Worm (Caenorhabditis elegans) whole organism, L4 larva: ENCODE measurements around the gene C52E2.2.

Source experiments
- dve-1 ChIP-seq: sonication (generic microtip); optimal IDR thresholded peaks from 2 replicates; lab custom pipeline; 2017; ENCODE audit warnings: antibody characterized with exemption, mild to moderate bottlenecking, missing genetic modification characterization, missing compliant biosample characterization; ENCODE audit not compliant: insufficient read depth
- egl-27 ChIP-seq: sonication (generic microtip); optimal IDR thresholded peaks from 3 replicates; lab custom pipeline; 2017; ENCODE audit warnings: missing biosample characterization, missing genetic modification reagents, missing genetic modification characterization
- fkh-10 ChIP-seq: fragments of 150-350 bp; optimal IDR thresholded peaks from 2 replicates; lab custom pipeline; 2014; ENCODE audit warnings: missing biosample characterization, missing genetic modification reagents, missing genetic modification characterization
- mes-2 ChIP-seq: sonication (generic microtip); optimal IDR thresholded peaks from 2 replicates; lab custom pipeline; 2016; ENCODE audit warnings: missing genotype, mild to moderate bottlenecking, missing genetic modification characterization, missing compliant biosample characterization; ENCODE audit not compliant: poor library complexity, severe bottlenecking
- mxl-2 ChIP-seq: fragments of 200-800 bp; sonication (Bioruptor generic); conservative IDR thresholded peaks from 2 replicates; pipeline ENCODE4 v1.3.6; 2022; ENCODE audit warnings: missing genetic modification reagents, missing genetic modification characterization, missing compliant biosample characterization
- nhr-28 ChIP-seq: fragments of 150-350 bp; optimal IDR thresholded peaks from 2 replicates; lab custom pipeline; 2014; ENCODE audit warnings: missing biosample characterization, missing genetic modification characterization
- snpc-1.2 ChIP-seq: fragments of 200-800 bp; sonication (Bioruptor generic); IDR thresholded peaks from 2 replicates; pipeline ENCODE4 v1.3.6; 2022; ENCODE audit warnings: missing genetic modification reagents, missing genetic modification characterization, missing compliant biosample characterization
- snpc-4 ChIP-seq: fragments of 150-350 bp; optimal IDR thresholded peaks from 2 replicates; lab custom pipeline; 2014; ENCODE audit warnings: missing biosample characterization, missing genetic modification characterization

- TF ChIP-seq fkh-10 (GFP tag; lab: Kevin White, UChicago) (no peak), egl-27 (tag; lab: Kevin White, UChicago) (no peak), nhr-28 (no peak), mxl-2 (GFP tag; lab: Robert Waterston, UW) (no peak), mes-2 (tag; lab: Kevin White, UChicago) (no peak), dve-1 (tag; lab: Kevin White, UChicago) (no peak), snpc-4 (tag; lab: Kevin White, UChicago) (no peak), snpc-1.2 (GFP tag; lab: Robert Waterston, UW) (no peak)
These were observed 11.7 kb downstream of the C52E2.2 start, which contains the start of gene C16C4.17 for ce11 chrII:1864278-1864677.
